Worm (Caenorhabditis elegans): Measurements from ENCODE around the gene H25K10.4.

H25K10.4 gene

ce11 chrIV:16202074-16202473 is 23.8 kb upstream of the H25K10.4 start, which contains the start of gene H25K10.1:
TSS of gene H25K10.1 (plus strand) at chrIV:16202374.
- TF ChIP-seq pha-2 (tag; optimal IDR thresholded peaks at IDR 0.05) (no peak), ceh-18 (tag; optimal IDR thresholded peaks at IDR 0.05) (no peak), npax-4 (tag; optimal IDR thresholded peaks at IDR 0.05) (no peak), tbx-7 (tag; optimal IDR thresholded peaks at IDR 0.05) (no peak), unc-42 (tag; optimal IDR thresholded peaks at IDR 0.05) (no peak), eyg-1 (tag; optimal IDR thresholded peaks at IDR 0.05) (no peak), sdc-2 (tag; optimal IDR thresholded peaks at IDR 0.05) (no peak), lin-11 (tag; optimal IDR thresholded peaks at IDR 0.05) (no peak), che-1 (tag; optimal IDR thresholded peaks at IDR 0.05) (no peak), K09A11.1 (tag; optimal IDR thresholded peaks at IDR 0.05; ENCODE audit: insufficient read depth) (no peak), pros-1 (tag; optimal IDR thresholded peaks at IDR 0.05) (no peak), pha-4 (tag; optimal IDR thresholded peaks at IDR 0.05) (no peak), ceh-24 (tag; optimal IDR thresholded peaks at IDR 0.05) (no peak)

ce11 chrIV:16203373-16203772 is 22.5 kb upstream of the H25K10.4 start:
- TF ChIP-seq ceh-24 (tag; optimal IDR thresholded peaks at IDR 0.05): no peak
- TF ChIP-seq elt-2 (tag; optimal IDR thresholded peaks at IDR 0.05): peak; percentile 71

DNA sequence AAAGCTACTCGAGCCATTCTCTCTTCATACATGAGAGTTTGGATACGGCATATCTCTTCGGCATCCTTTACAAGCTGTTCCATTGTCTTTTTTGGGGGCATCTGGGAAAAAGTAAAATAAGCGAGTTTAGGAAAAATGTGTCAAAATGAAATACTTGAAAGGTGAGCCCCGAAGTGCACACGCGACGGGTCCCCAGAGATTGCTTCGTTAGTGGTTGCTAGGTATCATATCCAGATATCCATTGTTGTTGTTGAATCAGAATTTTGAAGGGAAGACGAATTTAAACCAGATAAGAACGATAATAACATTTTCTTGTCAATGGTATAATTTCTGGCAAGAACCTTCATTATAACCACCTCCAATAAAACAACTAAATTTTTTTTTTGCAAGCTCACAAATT is 14.9 kb upstream of the H25K10.4 start, which contains the start of gene H25K10.2:
Gene H25K10.2 (minus strand): TSS at position 101 of the 400 bp plus-strand sequence.
- TF ChIP-seq unc-3 (GFP tag; conservative IDR thresholded peaks at IDR 0.05) (no peak), unc-3 (tag; optimal IDR thresholded peaks at IDR 0.05) (no peak), hlh-13 (GFP tag; optimal IDR thresholded peaks at IDR 0.05) (no peak), fax-1 (tag; optimal IDR thresholded peaks at IDR 0.05) (no peak)

DNA sequence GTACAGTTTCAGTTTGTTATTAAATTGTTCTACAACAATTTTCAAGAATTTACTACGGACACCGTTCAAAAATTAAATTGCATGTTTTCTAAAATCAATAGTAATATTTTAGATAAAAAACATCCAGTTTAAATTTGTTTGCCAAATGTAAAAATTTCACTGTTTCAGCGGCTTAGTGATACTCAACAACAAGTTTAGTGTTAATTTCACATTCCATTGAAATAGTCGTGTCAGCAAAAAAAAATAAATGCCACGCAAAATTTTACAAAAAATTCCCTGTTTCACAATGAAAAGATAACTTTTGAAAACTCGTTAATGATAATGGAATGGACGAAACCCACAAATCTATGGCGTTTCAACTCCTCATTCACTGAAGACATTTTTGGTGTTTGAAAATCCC is 9.7 kb upstream of the H25K10.4 start:
- TF ChIP-seq fkh-6 (tag; optimal IDR thresholded peaks at IDR 0.05): no peak
- TF ChIP-seq hlh-8 (tag; optimal IDR thresholded peaks at IDR 0.05): no peak
- no peak for TF ChIP-seq unc-55 (GFP tag; optimal IDR thresholded peaks at IDR 0.05)
- TF ChIP-seq hlh-15 (tag; optimal IDR thresholded peaks at IDR 0.05): no peak
- TF ChIP-seq elt-4 (tag; optimal IDR thresholded peaks at IDR 0.05): no peak
- no peak for TF ChIP-seq ceh-31 (tag; optimal IDR thresholded peaks at IDR 0.05)
- no peak for TF ChIP-seq ceh-19 (GFP tag; optimal IDR thresholded peaks at IDR 0.05)
- no peak for TF ChIP-seq F13H6.1 (tag; optimal IDR thresholded peaks at IDR 0.05)
- no peak for TF ChIP-seq ceh-48 (tag; optimal IDR thresholded peaks at IDR 0.05)
- no peak for TF ChIP-seq T23F11.4 (GFP tag; optimal IDR thresholded peaks at IDR 0.05)
- no peak for TF ChIP-seq unc-86 (tag; optimal IDR thresholded peaks at IDR 0.05)
- no peak for TF ChIP-seq sox-2 (GFP tag; IDR thresholded peaks at IDR 0.05)
- no peak for TF ChIP-seq ceh-6 (GFP tag; optimal IDR thresholded peaks at IDR 0.05)
- TF ChIP-seq ttx-3 (tag; optimal IDR thresholded peaks at IDR 0.05): no peak
- TF ChIP-seq hlh-13 (GFP tag; optimal IDR thresholded peaks at IDR 0.05): no peak
- no peak for TF ChIP-seq K09A11.1 (tag; optimal IDR thresholded peaks at IDR 0.05; ENCODE audit: insufficient read depth)

- TF ChIP-seq ceh-48 (tag; optimal IDR thresholded peaks at IDR 0.05): no peak
- no peak for TF ChIP-seq ceh-24 (tag; optimal IDR thresholded peaks at IDR 0.05)
- no peak for TF ChIP-seq K09A11.1 (tag; optimal IDR thresholded peaks at IDR 0.05; ENCODE audit: insufficient read depth)
Observed at ce11 chrIV:16220688-16221087, 5.2 kb upstream of the H25K10.4 start.

DNA sequence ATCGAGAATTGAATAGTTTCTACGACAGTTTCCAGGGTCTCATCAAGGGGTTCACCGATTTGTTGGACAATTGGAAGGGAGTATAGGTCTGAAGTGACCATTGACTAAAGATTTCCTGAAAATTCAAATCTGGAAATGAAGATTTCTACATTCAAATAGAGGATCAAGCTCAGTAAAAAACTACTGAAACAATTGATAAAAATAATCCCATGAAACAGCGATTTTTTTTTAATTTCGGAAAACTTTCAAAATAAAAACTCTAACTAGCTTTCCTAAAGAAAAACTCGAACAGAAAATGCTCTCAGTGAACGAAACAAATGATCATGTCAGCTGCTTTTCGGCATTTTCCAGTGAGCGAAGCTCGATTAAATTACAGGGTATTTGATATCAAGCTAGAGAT is 4.3 kb upstream of the H25K10.4 start, which contains the start of gene srv-11:
Gene srv-11 (minus strand): TSS at position 101 of the 400 bp plus-strand sequence.
- TF ChIP-seq ztf-16 (tag; optimal IDR thresholded peaks at IDR 0.05) (no peak), rnt-1 (tag; optimal IDR thresholded peaks at IDR 0.05) (no peak), tbx-2 (tag; optimal IDR thresholded peaks at IDR 0.05) (no peak), ceh-14 (tag; optimal IDR thresholded peaks at IDR 0.05) (no peak), elt-4 (tag; optimal IDR thresholded peaks at IDR 0.05) (no peak), F13H6.1 (tag; optimal IDR thresholded peaks at IDR 0.05) (no peak)
